Worm (Caenorhabditis elegans): ENCODE measurements around the gene Y69H2.17.

DNA sequence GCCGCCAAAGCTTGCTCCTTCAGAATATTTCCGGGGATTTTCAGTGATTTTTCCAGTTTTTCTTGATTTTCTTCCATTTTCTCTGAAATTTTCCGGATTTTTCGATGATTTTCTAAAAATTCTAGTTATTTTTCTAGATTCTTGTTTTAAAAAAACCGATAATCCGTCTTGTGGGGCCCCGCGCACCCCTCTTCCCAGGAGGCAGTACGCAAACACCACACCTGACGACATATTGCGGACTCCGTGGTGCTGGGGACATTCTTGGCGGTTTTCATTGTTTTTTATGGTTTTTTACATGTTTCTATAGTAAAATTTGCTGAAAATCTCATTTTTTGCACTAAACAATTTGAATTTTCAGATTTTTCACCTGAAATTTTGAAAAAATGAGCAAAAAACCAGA is 4.9 kb downstream of the Y69H2.17 start, which contains the start of the genes ubc-19 and Y69H2.7:
- TF ChIP-seq snpc-4 (tag; optimal IDR thresholded peaks at IDR 0.05) (peak; percentile 41), nhr-28 (tag; optimal IDR thresholded peaks at IDR 0.05) (no peak), lin-39 (tag; optimal IDR thresholded peaks at IDR 0.05) (no peak), aly-2 (tag; optimal IDR thresholded peaks at IDR 0.05) (no peak), unc-62 (GFP tag; optimal IDR thresholded peaks at IDR 0.05) (no peak), lin-15B (tag; optimal IDR thresholded peaks at IDR 0.05) (no peak), pha-4 (tag; optimal IDR thresholded peaks at IDR 0.05) (peak; percentile 24), fkh-10 (GFP tag; optimal IDR thresholded peaks at IDR 0.05) (no peak), ztf-11 (tag; optimal IDR thresholded peaks at IDR 0.05) (no peak), nhr-77 (tag; optimal IDR thresholded peaks at IDR 0.05) (no peak), nhr-25 (tag; optimal IDR thresholded peaks at IDR 0.05) (no peak)
